Worm (Caenorhabditis elegans) whole organism, L1 larva: ENCODE data around the gene srh-71.

Source experiments
- F16B12.6 ChIP-seq: fragments of 150-350 bp; optimal IDR thresholded peaks from 2 replicates; lab custom pipeline; 2014; ENCODE audit warnings: missing biosample characterization, missing genetic modification characterization
- Y116A8C.19 ChIP-seq: sonication (generic microtip); optimal IDR thresholded peaks from 2 replicates; lab custom pipeline; 2016; ENCODE audit warnings: missing compliant biosample characterization, missing genetic modification characterization, borderline replicate concordance
- aha-1 ChIP-seq: fragments of 150-350 bp; optimal IDR thresholded peaks from 2 replicates; lab custom pipeline; 2014; ENCODE audit warnings: missing biosample characterization, missing genetic modification characterization
- alr-1 ChIP-seq: fragments of 200-800 bp; sonication (Bioruptor generic); optimal IDR thresholded peaks from 2 replicates; lab custom pipeline; 2018; ENCODE audit warnings: borderline replicate concordance, mild to moderate bottlenecking, missing genetic modification characterization, missing compliant biosample characterization
- aly-2 ChIP-seq: fragments of 150-350 bp; optimal IDR thresholded peaks from 2 replicates; lab custom pipeline; 2014; ENCODE audit warnings: missing biosample characterization, missing genetic modification characterization
- ama-1 ChIP-seq: fragments of 150-350 bp; optimal IDR thresholded peaks from 2 replicates; lab custom pipeline; 2014
- ceh-63 ChIP-seq: fragments of 200-800 bp; sonication (Bioruptor generic); optimal IDR thresholded peaks from 2 replicates; lab custom pipeline; 2018; ENCODE audit warnings: mild to moderate bottlenecking, missing genetic modification characterization, missing compliant biosample characterization
- ceh-82 ChIP-seq, 3 experiments: fragments of 150-350 bp in 1 of 3; sonication (generic microtip) in 2 of 3; optimal IDR thresholded peaks; 2 replicates each; lab custom pipeline; 2014 to 2017; ENCODE audit warnings: missing biosample characterization in 3 of 3, missing genetic modification characterization in 3 of 3
- ces-1 ChIP-seq: fragments of 150-350 bp; optimal IDR thresholded peaks from 2 replicates; lab custom pipeline; 2014; ENCODE audit warnings: missing biosample characterization, missing genetic modification reagents, missing genetic modification characterization
- dpl-1 ChIP-seq, 3 experiments: fragments of 150-350 bp in 2 of 3; sonication (generic microtip) in 1 of 3; optimal IDR thresholded peaks; 2 replicates each; lab custom pipeline; 2014 to 2017; ENCODE audit warnings: missing biosample characterization in 3 of 3, missing genetic modification characterization in 3 of 3, missing genetic modification reagents in 3 of 3
- efl-1 ChIP-seq, 4 experiments: fragments of 150-350 bp; optimal IDR thresholded peaks in 3 of 4; peaks in 1 of 4; 1 replicate in 1 of 4; 2 replicates in 3 of 4; lab custom pipeline; 2014; ENCODE audit warnings: missing biosample characterization in 2 of 4, missing genetic modification characterization in 2 of 4, missing genetic modification reagents in 2 of 4
- egl-27 ChIP-seq, 2 experiments: fragments of 150-350 bp in 1 of 2; sonication (generic microtip); optimal IDR thresholded peaks; 3 replicates each; lab custom pipeline; 2017 to 2018; ENCODE audit warnings: missing biosample characterization in 2 of 2, missing genetic modification characterization in 2 of 2, missing genetic modification reagents in 2 of 2
- elt-2 ChIP-seq: sonication (generic microtip); optimal IDR thresholded peaks from 2 replicates; lab custom pipeline; 2016; ENCODE audit warnings: missing genetic modification characterization, mild to moderate bottlenecking, inconsistent platforms, missing compliant biosample characterization, missing genetic modification reagents
- fkh-4 ChIP-seq: sonication (generic microtip); optimal IDR thresholded peaks from 2 replicates; lab custom pipeline; 2016; ENCODE audit warnings: missing compliant biosample characterization, missing genetic modification characterization, borderline replicate concordance
- fos-1 ChIP-seq: fragments of 150-350 bp; optimal IDR thresholded peaks from 2 replicates; lab custom pipeline; 2014; ENCODE audit warnings: missing biosample characterization, missing genetic modification characterization
- grh-1 ChIP-seq: fragments of 200-800 bp; sonication (Bioruptor generic); IDR thresholded peaks from 2 replicates; pipeline ENCODE4 v1.3.6; 2022; ENCODE audit warnings: missing genetic modification reagents, missing genetic modification characterization, missing compliant biosample characterization
- irx-1 ChIP-seq: sonication (generic microtip); optimal IDR thresholded peaks from 2 replicates; lab custom pipeline; 2016; ENCODE audit warnings: missing genetic modification characterization, missing compliant biosample characterization
- jun-1 ChIP-seq: fragments of 150-350 bp; optimal IDR thresholded peaks from 2 replicates; lab custom pipeline; 2014; ENCODE audit warnings: missing biosample characterization, missing genetic modification reagents, missing genetic modification characterization
- lin-13 ChIP-seq: fragments of 150-350 bp; optimal IDR thresholded peaks from 2 replicates; lab custom pipeline; 2014; ENCODE audit warnings: missing biosample characterization, missing genetic modification reagents, missing genetic modification characterization
- lin-14 ChIP-seq: fragments of 200-800 bp; sonication (Bioruptor generic); optimal IDR thresholded peaks from 2 replicates; lab custom pipeline; 2018; ENCODE audit warnings: mild to moderate bottlenecking, missing genetic modification characterization, moderate library complexity, missing compliant biosample characterization
- lin-39 ChIP-seq: fragments of 150-350 bp; optimal IDR thresholded peaks from 2 replicates; lab custom pipeline; 2014; ENCODE audit warnings: missing biosample characterization, missing genetic modification reagents, missing genetic modification characterization
- lir-3 ChIP-seq: sonication (generic microtip); optimal IDR thresholded peaks from 2 replicates; lab custom pipeline; 2016; ENCODE audit warnings: mild to moderate bottlenecking, missing genetic modification characterization, moderate library complexity, missing compliant biosample characterization; ENCODE audit not compliant: poor library complexity
- lsy-2 ChIP-seq, 2 experiments: fragments of 150-350 bp; optimal IDR thresholded peaks; 2 replicates each; lab custom pipeline; 2014; ENCODE audit warnings: missing biosample characterization in 2 of 2, missing genetic modification characterization in 2 of 2
- mab-9 ChIP-seq: fragments of 200-800 bp; sonication (Bioruptor generic); IDR thresholded peaks from 2 replicates; pipeline ENCODE4 v1.3.6; 2022; ENCODE audit warnings: missing genetic modification reagents, missing genetic modification characterization, missing compliant biosample characterization
- mdl-1 ChIP-seq, 2 experiments: fragments of 150-350 bp; optimal IDR thresholded peaks; 2 replicates each; lab custom pipeline; 2014 to 2017; ENCODE audit warnings: missing biosample characterization in 2 of 2, missing genetic modification characterization in 2 of 2, inconsistent platforms in 1 of 2
- mef-2 ChIP-seq: fragments of 150-350 bp; optimal IDR thresholded peaks from 2 replicates; lab custom pipeline; 2014; ENCODE audit warnings: missing biosample characterization, missing genetic modification characterization
- mep-1 ChIP-seq: fragments of 150-350 bp; optimal IDR thresholded peaks from 2 replicates; lab custom pipeline; 2014; ENCODE audit warnings: missing biosample characterization, missing genetic modification characterization
- nhr-11 ChIP-seq: fragments of 150-350 bp; optimal IDR thresholded peaks from 2 replicates; lab custom pipeline; 2014; ENCODE audit warnings: missing biosample characterization, missing genetic modification characterization
- nhr-19 ChIP-seq: fragments of 200-800 bp; sonication (Bioruptor generic); conservative IDR thresholded peaks from 2 replicates; pipeline ENCODE4 v1.3.6; 2022; ENCODE audit warnings: missing genetic modification characterization, missing compliant biosample characterization
- nhr-47 ChIP-seq: sonication (generic microtip); optimal IDR thresholded peaks from 2 replicates; lab custom pipeline; 2016; ENCODE audit warnings: mild to moderate bottlenecking, missing genetic modification characterization, moderate library complexity, missing compliant biosample characterization
- nhr-76 ChIP-seq: sonication (generic microtip); optimal IDR thresholded peaks from 2 replicates; lab custom pipeline; 2017; ENCODE audit warnings: missing biosample characterization, missing genetic modification characterization
- nhr-77 ChIP-seq: fragments of 150-350 bp; optimal IDR thresholded peaks from 2 replicates; lab custom pipeline; 2014; ENCODE audit warnings: missing biosample characterization, missing genetic modification characterization
- nhr-85 ChIP-seq: sonication (generic microtip); peaks from one replicate; lab custom pipeline; 2016; ENCODE audit warnings: missing genetic modification characterization, inconsistent platforms, missing compliant biosample characterization
- pag-3 ChIP-seq: sonication (generic microtip); optimal IDR thresholded peaks from 2 replicates; lab custom pipeline; 2017; ENCODE audit warnings: missing genetic modification characterization, mild to moderate bottlenecking, missing compliant biosample characterization, antibody characterized with exemption, borderline replicate concordance; ENCODE audit not compliant: insufficient read depth
- pax-3 ChIP-seq: fragments of 200-800 bp; sonication (Bioruptor generic); optimal IDR thresholded peaks from 2 replicates; lab custom pipeline; 2018; ENCODE audit warnings: mild to moderate bottlenecking, missing genetic modification characterization, moderate library complexity, missing compliant biosample characterization
- rnt-1 ChIP-seq: sonication (generic microtip); optimal IDR thresholded peaks from 2 replicates; lab custom pipeline; 2016; ENCODE audit warnings: mild to moderate bottlenecking, missing genetic modification characterization, moderate library complexity, missing compliant biosample characterization
- skn-1 ChIP-seq: fragments of 150-350 bp; optimal IDR thresholded peaks from 2 replicates; lab custom pipeline; 2014; ENCODE audit warnings: missing biosample characterization, missing genetic modification characterization
- sptf-1 ChIP-seq: fragments of 150-350 bp; optimal IDR thresholded peaks from 2 replicates; lab custom pipeline; 2014; ENCODE audit warnings: missing biosample characterization, missing genetic modification characterization
- swsn-7 ChIP-seq: sonication (generic microtip); optimal IDR thresholded peaks from 2 replicates; lab custom pipeline; 2016; ENCODE audit warnings: missing genetic modification characterization, missing compliant biosample characterization
- tbx-2 ChIP-seq: sonication (generic microtip); optimal IDR thresholded peaks from 2 replicates; lab custom pipeline; 2016; ENCODE audit warnings: missing genetic modification characterization, missing compliant biosample characterization
- unc-130 ChIP-seq: fragments of 150-350 bp; optimal IDR thresholded peaks from 2 replicates; lab custom pipeline; 2017; ENCODE audit warnings: missing biosample characterization, missing genetic modification characterization, inconsistent platforms
- unc-30 ChIP-seq: sonication (generic microtip); optimal IDR thresholded peaks from 2 replicates; lab custom pipeline; 2017; ENCODE audit warnings: missing biosample characterization, missing genetic modification characterization
- unc-86 ChIP-seq: sonication (generic microtip); optimal IDR thresholded peaks from 2 replicates; lab custom pipeline; 2016; ENCODE audit warnings: missing genetic modification characterization, missing compliant biosample characterization
- vab-15 ChIP-seq: sonication (generic microtip); optimal IDR thresholded peaks from 2 replicates; lab custom pipeline; 2017; ENCODE audit warnings: missing genotype, mild to moderate bottlenecking, missing genetic modification characterization, missing compliant biosample characterization
- xbp-1 ChIP-seq: sonication (generic microtip); optimal IDR thresholded peaks from 2 replicates; lab custom pipeline; 2016; ENCODE audit warnings: missing genetic modification characterization, missing compliant biosample characterization
- zag-1 ChIP-seq: fragments of 150-350 bp; optimal IDR thresholded peaks from 2 replicates; lab custom pipeline; 2014; ENCODE audit warnings: missing biosample characterization, missing genetic modification characterization
- zip-4 ChIP-seq: fragments of 200-800 bp; sonication (Bioruptor generic); optimal IDR thresholded peaks from 2 replicates; lab custom pipeline; 2018; ENCODE audit warnings: mild to moderate bottlenecking, missing genetic modification characterization, moderate library complexity, missing compliant biosample characterization
- ztf-11 ChIP-seq, 2 experiments: sonication (generic microtip); optimal IDR thresholded peaks; 2 replicates each; lab custom pipeline; 2016 to 2017; ENCODE audit warnings: missing genetic modification characterization in 2 of 2, missing biosample characterization in 1 of 2, missing compliant biosample characterization in 1 of 2
- ztf-4 ChIP-seq: fragments of 150-350 bp; optimal IDR thresholded peaks from 2 replicates; lab custom pipeline; 2014; ENCODE audit warnings: missing biosample characterization, missing genetic modification characterization

Gene srh-71

DNA sequence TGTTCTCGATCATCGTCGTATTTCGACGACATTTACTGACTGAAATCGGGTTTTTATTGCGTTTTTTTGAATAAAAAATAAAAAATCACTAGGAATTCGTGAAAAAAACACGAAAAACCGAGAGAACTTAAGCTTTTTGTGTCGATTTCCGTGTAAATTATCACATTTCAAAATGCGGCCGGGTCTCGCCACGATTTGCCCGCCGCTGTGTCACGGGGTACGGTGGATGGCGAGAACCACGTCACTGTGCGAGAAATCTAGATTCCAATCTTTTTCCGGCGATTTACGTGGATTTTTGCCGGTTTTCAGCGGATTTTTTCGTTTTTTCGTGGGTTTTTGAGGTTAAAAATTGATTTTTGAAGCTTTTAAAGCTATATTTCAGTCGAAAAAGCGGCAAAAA lies 46.4 kb upstream of the srh-71 start, which contains the start of gene Y25C1A.8 (continued):
- TF ChIP-seq elt-2 (tag; lab: Kevin White, UChicago) (peak; percentile 83), fkh-4 (tag; lab: Kevin White, UChicago) (peak; percentile 60), ama-1 (lab: Kevin White, UChicago) (peak; percentile 23), lsy-2 (tag; optimal IDR thresholded peaks at IDR 0.05; lab: Kevin White, UChicago) (peak; percentile 100), ces-1 (GFP tag; lab: Kevin White, UChicago) (no peak), sptf-1 (tag; lab: Kevin White, UChicago) (no peak), aha-1 (tag; lab: Kevin White, UChicago) (peak; percentile 48), alr-1 (tag; lab: Kevin White, UChicago) (no peak), F16B12.6 (tag; lab: Kevin White, UChicago) (peak; percentile 67), grh-1 (peak; percentile 89), jun-1 (tag; lab: Kevin White, UChicago) (peak; percentile 81), skn-1 (peak; percentile 85), rnt-1 (peak; percentile 98), lir-3 (tag; lab: Kevin White, UChicago) (no peak), irx-1 (tag; lab: Kevin White, UChicago) (peak; percentile 91), unc-30 (tag; lab: Kevin White, UChicago) (no peak), fos-1 (peak; percentile 75), aly-2 (tag; lab: Kevin White, UChicago) (peak; percentile 58), zip-4 (peak; percentile 87), nhr-76 (peak; percentile 31), mef-2 (tag; lab: Kevin White, UChicago) (peak; percentile 79), swsn-7 (tag; lab: Kevin White, UChicago) (peak; percentile 92), ztf-11 (tag; optimal IDR thresholded peaks at IDR 0.05; lab: Kevin White, UChicago) (peak; percentile 26 to 85), ceh-82 (tag; optimal IDR thresholded peaks at IDR 0.05; lab: Kevin White, UChicago) (peak; percentile 86 to 96 (median 94)), pax-3 (tag; lab: Kevin White, UChicago) (peak; percentile 81), nhr-77 (tag; lab: Kevin White, UChicago) (peak; percentile 56), vab-15 (peak; percentile 79), egl-27 (tag; optimal IDR thresholded peaks at IDR 0.05; lab: Kevin White, UChicago) (peak in 1 of 2 experiments; percentile 45), zag-1 (no peak), pag-3 (tag; lab: Kevin White, UChicago) (no peak), ceh-63 (GFP tag; lab: Kevin White, UChicago) (no peak), efl-1 (optimal IDR thresholded peaks at IDR 0.05; lab: Kevin White, UChicago) (peak; percentile 92 to 95), efl-1 (GFP tag; optimal IDR thresholded peaks at IDR 0.05 in 1 of 2; lab: Kevin White, UChicago) (peak; percentile 80 to 98), mep-1 (tag; lab: Kevin White, UChicago) (peak; percentile 91), mdl-1 (tag; optimal IDR thresholded peaks at IDR 0.05; lab: Kevin White, UChicago) (peak in 1 of 2 experiments; percentile 82), lin-14 (peak; percentile 93), dpl-1 (GFP tag; optimal IDR thresholded peaks at IDR 0.05; lab: Kevin White, UChicago) (peak; percentile 73 to 85 (median 84)), nhr-19 (GFP tag; lab: Robert Waterston, UW) (peak; percentile 91), unc-86 (tag; lab: Kevin White, UChicago) (peak; percentile 90), nhr-11 (peak; percentile 66), Y116A8C.19 (no peak), unc-130 (tag; lab: Kevin White, UChicago) (peak; percentile 84), tbx-2 (tag; lab: Kevin White, UChicago) (peak; percentile 94)

ce11 chrII:3078496-3078895 lies 44.8 kb upstream of the srh-71 start, which contains the start of gene copb-1:
TSS of gene copb-1 (plus strand) at chrII:3078796.
- TF ChIP-seq alr-1 (tag; lab: Kevin White, UChicago), result no peak
- no peak for TF ChIP-seq nhr-47 (tag; lab: Kevin White, UChicago)
- no peak for TF ChIP-seq unc-30 (tag; lab: Kevin White, UChicago)
- no peak for TF ChIP-seq tbx-2 (tag; lab: Kevin White, UChicago)
- no peak for TF ChIP-seq mab-9 (GFP tag; lab: Robert Waterston, UW)
- TF ChIP-seq lin-13 (GFP tag; lab: Kevin White, UChicago), result no peak
- no peak for TF ChIP-seq ztf-4 (tag; lab: Kevin White, UChicago)
- TF ChIP-seq nhr-85 (tag; lab: Kevin White, UChicago), result no peak
- no peak for TF ChIP-seq lin-39 (tag; lab: Kevin White, UChicago)
- no peak for TF ChIP-seq vab-15
- TF ChIP-seq xbp-1 (tag; lab: Kevin White, UChicago), result no peak
- TF ChIP-seq ama-1 (lab: Kevin White, UChicago), result no peak
